Worm (Caenorhabditis elegans): ENCODE measurements around the gene Y52E8A.3.

- no peak for TF ChIP-seq flt-1 (GFP tag; IDR thresholded peaks at IDR 0.05)
- TF ChIP-seq cog-1 (tag; optimal IDR thresholded peaks at IDR 0.05), result no peak
Observed at ce11 chrII:4341484-4341883, 34.7 kb upstream of the Y52E8A.3 start.

Data from whole organism, midembryonic.